Fruit fly (Drosophila melanogaster) whole organism, embryonic: ENCODE results near the gene CG5254.

Experiments used
- BtbVII ChIP-seq: fragments of 200-800 bp; sonication (Bioruptor generic); optimal IDR thresholded peaks from 3 replicates; lab custom pipeline; 2017; ENCODE audit warnings: missing biosample characterization, mild to moderate bottlenecking, missing genetic modification characterization
- CG10209 ChIP-seq: fragments of 200-800 bp; sonication (Bioruptor generic); optimal IDR thresholded peaks from 3 replicates; lab custom pipeline; 2017; ENCODE audit warnings: missing biosample characterization, mild to moderate bottlenecking, missing genetic modification characterization, missing genetic modification reagents
- CG11247 ChIP-seq: fragments of 200-800 bp; sonication (Bioruptor generic); IDR thresholded peaks from 2 replicates; pipeline ENCODE4 v1.3.6; 2022; ENCODE audit warnings: missing biosample characterization, missing genetic modification characterization
- CG12104 ChIP-seq: fragments of 200-800 bp; sonication (Bioruptor generic); optimal IDR thresholded peaks from 3 replicates; lab custom pipeline; 2016; ENCODE audit warnings: missing biosample characterization, missing genetic modification characterization
- CG12744 ChIP-seq: fragments of 200-800 bp; sonication (Bioruptor generic); optimal IDR thresholded peaks from 2 replicates; lab custom pipeline; 2016; ENCODE audit warnings: missing biosample characterization, missing genetic modification characterization
- CG12769 ChIP-seq: fragments of 200-800 bp; sonication (Bioruptor generic); optimal IDR thresholded peaks from 2 replicates; lab custom pipeline; 2019; ENCODE audit warnings: missing biosample characterization, mild to moderate bottlenecking, missing genetic modification characterization, moderate library complexity
- CG15011 ChIP-seq: fragments of 200-800 bp; sonication (Bioruptor generic); optimal IDR thresholded peaks from 3 replicates; lab custom pipeline; 2018; ENCODE audit warnings: missing biosample characterization, mild to moderate bottlenecking, missing genetic modification characterization
- CG15696 ChIP-seq: fragments of 200-800 bp; sonication (Bioruptor generic); optimal IDR thresholded peaks from 2 replicates; lab custom pipeline; 2019; ENCODE audit warnings: missing biosample characterization, mild to moderate bottlenecking, missing genetic modification characterization, moderate library complexity
- CG16863 ChIP-seq: fragments of 200-800 bp; sonication (Bioruptor generic); optimal IDR thresholded peaks from 3 replicates; lab custom pipeline; 2016; ENCODE audit warnings: missing biosample characterization, missing genetic modification characterization
- CG17802 ChIP-seq: fragments of 200-800 bp; sonication (Bioruptor generic); optimal IDR thresholded peaks from 2 replicates; lab custom pipeline; 2018; ENCODE audit warnings: missing biosample characterization, mild to moderate bottlenecking, missing genetic modification characterization, moderate library complexity
- CG2202 ChIP-seq: fragments of 200-800 bp; sonication (Bioruptor generic); optimal IDR thresholded peaks from 2 replicates; lab custom pipeline; 2018; ENCODE audit warnings: missing biosample characterization, mild to moderate bottlenecking, missing genetic modification characterization
- CG30403 ChIP-seq: fragments of 200-800 bp; sonication (Bioruptor generic); optimal IDR thresholded peaks from 3 replicates; lab custom pipeline; 2016; ENCODE audit warnings: missing biosample characterization, missing genetic modification characterization
- CG30431 ChIP-seq: fragments of 200-800 bp; sonication (Bioruptor generic); optimal IDR thresholded peaks from 2 replicates; lab custom pipeline; 2017; ENCODE audit warnings: missing biosample characterization, missing genetic modification characterization
- CG33557 ChIP-seq: fragments of 200-800 bp; sonication (Bioruptor generic); optimal IDR thresholded peaks from 2 replicates; lab custom pipeline; 2019; ENCODE audit warnings: missing biosample characterization, mild to moderate bottlenecking, missing genetic modification characterization, moderate library complexity
- CG4328 ChIP-seq: fragments of 200-800 bp; sonication (Bioruptor generic); optimal IDR thresholded peaks from 3 replicates; lab custom pipeline; 2017; ENCODE audit warnings: missing biosample characterization, missing genetic modification reagents, missing genetic modification characterization
- CG4617 ChIP-seq: fragments of 200-800 bp; sonication (Bioruptor generic); optimal IDR thresholded peaks from 3 replicates; lab custom pipeline; 2016; ENCODE audit warnings: missing biosample characterization, missing genetic modification characterization, borderline replicate concordance
- CG4854 ChIP-seq: fragments of 200-800 bp; sonication (Bioruptor generic); optimal IDR thresholded peaks from 2 replicates; lab custom pipeline; 2016; ENCODE audit warnings: missing biosample characterization, missing genetic modification characterization, inconsistent platforms
- CG7745 ChIP-seq: fragments of 200-800 bp; sonication (Bioruptor generic); optimal IDR thresholded peaks from 2 replicates; lab custom pipeline; 2018; ENCODE audit warnings: missing biosample characterization, mild to moderate bottlenecking, missing genetic modification characterization, moderate library complexity
- CG7786 ChIP-seq: fragments of 200-800 bp; sonication (Bioruptor generic); optimal IDR thresholded peaks from 2 replicates; lab custom pipeline; 2016; ENCODE audit warnings: missing biosample characterization, missing genetic modification characterization
- CG8944 ChIP-seq: fragments of 200-800 bp; sonication (Bioruptor generic); optimal IDR thresholded peaks from 3 replicates; lab custom pipeline; 2016; ENCODE audit warnings: missing biosample characterization, missing genetic modification characterization
- CG9727 ChIP-seq: fragments of 200-800 bp; sonication (Bioruptor generic); optimal IDR thresholded peaks from 3 replicates; lab custom pipeline; 2017; ENCODE audit warnings: missing biosample characterization, mild to moderate bottlenecking, missing genetic modification characterization
- Deaf1 ChIP-seq: fragments of 200-800 bp; optimal IDR thresholded peaks from 3 replicates; lab custom pipeline; 2019; ENCODE audit warnings: missing biosample characterization, mild to moderate bottlenecking, missing genetic modification characterization, moderate library complexity
- Dip2 ChIP-seq: fragments of 200-800 bp; sonication (Bioruptor generic); IDR thresholded peaks from 2 replicates; pipeline ENCODE4 v1.3.6; 2022; ENCODE audit warnings: missing biosample characterization, missing genetic modification characterization
- E2f2 ChIP-seq: fragments of 200-800 bp; sonication (Bioruptor generic); IDR thresholded peaks from 2 replicates; pipeline ENCODE4 v1.3.6; 2022; ENCODE audit warnings: missing biosample characterization, missing genetic modification characterization
- Hr78 ChIP-seq, 2 experiments: fragments of 200-800 bp in 1 of 2; fragments of >200 bp in 1 of 2; sonication (Bioruptor generic) in 1 of 2; optimal IDR thresholded peaks; 2 replicates each; lab custom pipeline; 2017 to 2019; ENCODE audit warnings: missing biosample characterization in 2 of 2, missing genetic modification characterization in 2 of 2, mild to moderate bottlenecking in 1 of 2, moderate library complexity in 1 of 2
- Hsf ChIP-seq: fragments of 200-800 bp; sonication (Bioruptor generic); optimal IDR thresholded peaks from 3 replicates; lab custom pipeline; 2016; ENCODE audit warnings: missing biosample characterization, missing genetic modification characterization
- Lhr ChIP-seq: fragments of 200-800 bp; sonication (Bioruptor generic); optimal IDR thresholded peaks from 3 replicates; lab custom pipeline; 2017; ENCODE audit warnings: mild to moderate bottlenecking, missing biosample characterization, missing genetic modification reagents, missing genetic modification characterization
- MTF-1 ChIP-seq: fragments of 200-800 bp; sonication (Bioruptor generic); optimal IDR thresholded peaks from 2 replicates; lab custom pipeline; 2018; ENCODE audit warnings: missing biosample characterization, mild to moderate bottlenecking, missing genetic modification characterization, borderline replicate concordance
- Med ChIP-seq: fragments of 200-800 bp; sonication (Bioruptor generic); peaks from one replicate; lab custom pipeline; 2016; ENCODE audit warnings: missing biosample characterization, missing genetic modification characterization, mild to moderate bottlenecking, inconsistent platforms, moderate library complexity
- Meics ChIP-seq: fragments of 200-800 bp; sonication (Bioruptor generic); optimal IDR thresholded peaks from 2 replicates; lab custom pipeline; 2017; ENCODE audit warnings: missing biosample characterization, mild to moderate bottlenecking, missing genetic modification characterization
- Opbp ChIP-seq: fragments of 200-800 bp; sonication (Bioruptor generic); IDR thresholded peaks from 3 replicates; pipeline ENCODE4 v1.3.6; 2022; ENCODE audit warnings: missing biosample characterization, missing genetic modification characterization; ENCODE audit not compliant: partially characterized antibody
- Spps ChIP-seq: fragments of 200-800 bp; sonication (Bioruptor generic); optimal IDR thresholded peaks from 2 replicates; lab custom pipeline; 2018; ENCODE audit warnings: missing biosample characterization, mild to moderate bottlenecking, missing genetic modification characterization
- Sry-δ ChIP-seq: fragments of 200-800 bp; sonication (Bioruptor generic); optimal IDR thresholded peaks from 2 replicates; lab custom pipeline; 2016; ENCODE audit warnings: missing biosample characterization, missing genetic modification characterization
- ac ChIP-seq: fragments of 200-800 bp; sonication (Bioruptor generic); optimal IDR thresholded peaks from 3 replicates; lab custom pipeline; 2017; ENCODE audit warnings: missing biosample characterization, mild to moderate bottlenecking, missing genetic modification characterization
- chn ChIP-seq: fragments of 200-800 bp; sonication (Bioruptor generic); optimal IDR thresholded peaks from 2 replicates; lab custom pipeline; 2016; ENCODE audit warnings: missing biosample characterization, missing genetic modification characterization
- croc ChIP-seq: fragments of 200-800 bp; sonication (Bioruptor generic); conservative IDR thresholded peaks from 3 replicates; pipeline ENCODE4 v1.3.6; 2022; ENCODE audit warnings: missing biosample characterization, missing genetic modification characterization
- ewg ChIP-seq: fragments of 200-800 bp; sonication (Bioruptor generic); optimal IDR thresholded peaks from 3 replicates; lab custom pipeline; 2017; ENCODE audit warnings: mild to moderate bottlenecking, missing biosample characterization, missing genetic modification reagents, missing genetic modification characterization
- gcm ChIP-seq: fragments of 200-800 bp; sonication (Bioruptor generic); optimal IDR thresholded peaks from 2 replicates; lab custom pipeline; 2019; ENCODE audit warnings: missing biosample characterization, mild to moderate bottlenecking, missing genetic modification characterization, moderate library complexity
- gcm2 ChIP-seq: fragments of 200-800 bp; sonication (Bioruptor generic); optimal IDR thresholded peaks from 2 replicates; lab custom pipeline; 2016; ENCODE audit warnings: missing biosample characterization, missing genetic modification characterization
- h ChIP-seq: fragments of >200 bp; optimal IDR thresholded peaks from 2 replicates; lab custom pipeline; 2017
- insv ChIP-seq, 2 experiments: fragments of 200-800 bp; sonication (Bioruptor generic); optimal IDR thresholded peaks; 3 replicates each; lab custom pipeline; 2016 to 2018; ENCODE audit warnings: missing biosample characterization in 2 of 2, missing genetic modification characterization in 2 of 2
- knrl ChIP-seq: fragments of 200-800 bp; sonication (Bioruptor generic); IDR thresholded peaks from 3 replicates; pipeline ENCODE4 v1.3.6; 2022; ENCODE audit warnings: missing biosample characterization, missing genetic modification characterization; ENCODE audit not compliant: partially characterized antibody
- otp ChIP-seq: fragments of 200-800 bp; sonication (Bioruptor generic); IDR thresholded peaks from 3 replicates; pipeline ENCODE4, ENCODE4 v1.3.6; 2022; ENCODE audit warnings: missing biosample characterization, missing genetic modification characterization
- run ChIP-seq: fragments of 200-800 bp; sonication (Bioruptor generic); optimal IDR thresholded peaks from 3 replicates; lab custom pipeline; 2018; ENCODE audit warnings: missing biosample characterization, mild to moderate bottlenecking, missing genetic modification characterization
- sd ChIP-seq: fragments of 200-800 bp; sonication (Bioruptor generic); optimal IDR thresholded peaks from 3 replicates; lab custom pipeline; 2018; ENCODE audit warnings: missing biosample characterization, mild to moderate bottlenecking, missing genetic modification characterization, moderate library complexity
- slp2 ChIP-seq: fragments of 200-800 bp; sonication (Bioruptor generic); optimal IDR thresholded peaks from 2 replicates; lab custom pipeline; 2016; ENCODE audit warnings: missing biosample characterization, missing genetic modification characterization
- trh ChIP-seq: fragments of 200-800 bp; sonication (Bioruptor generic); optimal IDR thresholded peaks from 2 replicates; lab custom pipeline; 2016; ENCODE audit warnings: missing biosample characterization, missing genetic modification characterization
- ttk ChIP-seq: fragments of 200-800 bp; sonication (Bioruptor generic); IDR thresholded peaks from 2 replicates; pipeline ENCODE4 v2.1.2; 2022; ENCODE audit warnings: missing biosample characterization, missing genetic modification characterization
- zf30C ChIP-seq: fragments of 200-800 bp; sonication (Bioruptor generic); optimal IDR thresholded peaks from 3 replicates; lab custom pipeline; 2018; ENCODE audit warnings: missing biosample characterization, mild to moderate bottlenecking, missing genetic modification characterization

CG5254 gene

DNA sequence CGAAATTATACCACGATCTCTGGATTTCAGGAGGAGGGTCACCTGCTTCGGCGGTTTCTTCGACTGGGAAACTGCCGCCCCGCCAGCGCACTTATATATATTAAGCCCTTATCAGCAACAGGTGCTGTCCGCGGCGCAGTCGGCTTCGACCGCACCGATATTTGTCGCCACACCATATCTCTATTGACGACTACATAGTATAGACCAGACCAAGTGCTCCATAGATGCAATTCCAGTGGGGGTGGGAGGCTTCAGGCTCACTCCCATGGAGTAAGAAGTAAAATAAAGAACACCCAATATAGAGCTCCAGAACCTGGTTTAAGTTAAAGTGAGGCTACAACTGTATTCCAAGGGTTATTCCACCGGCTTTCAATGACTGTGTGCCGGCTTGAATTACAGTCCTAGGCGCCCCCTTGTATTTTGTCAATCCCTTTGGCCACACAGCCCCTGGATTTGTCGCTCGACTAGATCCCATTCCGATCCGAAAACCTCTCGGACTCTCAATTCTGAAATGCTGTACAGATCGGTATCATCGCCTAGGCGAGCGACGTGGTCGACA, 40.0 kb downstream of the CG5254 start, which contains the start of gene CG13360 (continued):
- TF ChIP-seq Opbp (GFP tag; lab: Robert Waterston, UW) (no peak), h (no peak), CG8944 (GFP tag; lab: Kevin White, UChicago) (no peak)

DNA sequence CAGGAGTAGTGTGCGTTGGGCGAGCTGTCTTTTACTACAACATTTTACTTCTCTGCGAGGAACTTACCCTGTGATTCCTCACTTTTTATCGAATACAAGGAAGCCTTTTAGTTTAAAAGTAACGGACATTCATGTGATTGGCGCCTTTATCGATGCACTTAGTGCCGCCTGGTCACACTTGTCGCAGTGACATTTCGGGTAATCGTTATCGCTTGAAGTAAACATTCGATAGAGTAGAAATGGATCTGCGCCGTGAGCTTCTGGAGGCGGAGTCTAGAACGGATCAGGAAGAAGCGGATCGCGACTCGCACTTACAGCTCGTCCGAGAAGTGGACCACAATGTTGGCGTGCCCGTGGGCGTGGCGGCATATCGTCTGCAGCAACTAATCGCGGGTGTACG, 42.8 kb downstream of the CG5254 start, which contains the start of gene CG16989:
CG16989 (plus strand) TSS at position 225 of the 400 bp plus-strand sequence.
- TF ChIP-seq croc (no peak), CG7745 (no peak), Dip2 (no peak), E2f2 (peak; percentile 88), Meics (GFP tag; lab: Kevin White, UChicago) (no peak), otp (GFP tag; lab: Robert Waterston, UW) (no peak), Spps (tag; lab: Kevin White, UChicago) (no peak), chn (no peak), Hsf (GFP tag; lab: Kevin White, UChicago) (no peak), BtbVII (no peak), trh (GFP tag; lab: Kevin White, UChicago) (no peak), ac (GFP tag; lab: Kevin White, UChicago) (no peak), MTF-1 (no peak), sd (tag; lab: Kevin White, UChicago) (no peak), CG17802 (tag; lab: Kevin White, UChicago) (no peak), knrl (GFP tag; lab: Robert Waterston, UW) (peak; percentile 33; the same call in 1 of the 3 replicates), CG10209 (GFP tag; lab: Kevin White, UChicago) (no peak), CG12744 (GFP tag; lab: Kevin White, UChicago) (no peak), Med (GFP tag; lab: Kevin White, UChicago) (peak; percentile 34), CG4328 (GFP tag; lab: Kevin White, UChicago) (no peak), CG4854 (GFP tag; lab: Kevin White, UChicago) (no peak), CG11247 (no peak), CG15696 (no peak), Hr78 (GFP tag; optimal IDR thresholded peaks at IDR 0.05; lab: Kevin White, UChicago) (no peak), Lhr (GFP tag; lab: Kevin White, UChicago) (peak; percentile 15), run (tag; lab: Kevin White, UChicago) (no peak), gcm2 (GFP tag; lab: Kevin White, UChicago) (no peak), ttk (GFP tag; lab: Robert Waterston, UW) (no peak), CG12104 (GFP tag; lab: Kevin White, UChicago) (no peak), CG30431 (GFP tag; lab: Kevin White, UChicago) (no peak), insv (GFP tag; optimal IDR thresholded peaks at IDR 0.05; lab: Kevin White, UChicago) (no peak), CG7786 (GFP tag; lab: Kevin White, UChicago) (no peak), CG2202 (tag; lab: Kevin White, UChicago) (no peak), ewg (no peak), CG30403 (GFP tag; lab: Kevin White, UChicago) (no peak), CG12769 (tag; lab: Kevin White, UChicago) (no peak), CG33557 (GFP tag; lab: Kevin White, UChicago) (no peak), zf30C (no peak), CG16863 (GFP tag; lab: Kevin White, UChicago) (no peak), Sry-δ (GFP tag; lab: Kevin White, UChicago) (peak; percentile 62), CG9727 (GFP tag; lab: Kevin White, UChicago) (no peak), gcm (no peak), CG15011 (GFP tag; lab: Kevin White, UChicago) (no peak), CG4617 (peak; percentile 7), slp2 (GFP tag; lab: Kevin White, UChicago) (no peak), Deaf1 (no peak)
